Fruit fly (Drosophila melanogaster) whole organism, embryonic: Measurements from ENCODE around the gene CG31125.
A peak's percentile ranks its signal among the peaks of the same experiment; 100 is the strongest.

Source experiments
- Awh ChIP-seq: fragments of 200-800 bp; sonication (Bioruptor generic); IDR thresholded peaks from 2 replicates; pipeline ENCODE4, ENCODE4 v1.3.6; 2022; ENCODE audit warnings: missing biosample characterization, missing genetic modification characterization
- Bdp1 ChIP-seq: fragments of 200-800 bp; sonication (Bioruptor generic); optimal IDR thresholded peaks from 3 replicates; lab custom pipeline; 2016; ENCODE audit warnings: missing biosample characterization, missing genetic modification characterization
- CG10979 ChIP-seq: fragments of 200-800 bp; sonication (Bioruptor generic); optimal IDR thresholded peaks from 2 replicates; lab custom pipeline; 2018; ENCODE audit warnings: missing biosample characterization, mild to moderate bottlenecking, missing genetic modification characterization, moderate library complexity
- CG14860 ChIP-seq: fragments of 200-800 bp; sonication (Bioruptor generic); IDR thresholded peaks from 3 replicates; pipeline ENCODE4 v1.3.6; 2022; ENCODE audit warnings: missing biosample characterization, missing genetic modification characterization; ENCODE audit not compliant: partially characterized antibody
- CG1529 ChIP-seq: fragments of 200-800 bp; sonication (Bioruptor generic); optimal IDR thresholded peaks from 3 replicates; lab custom pipeline; 2018; ENCODE audit warnings: missing biosample characterization, missing genetic modification characterization
- CG1603 ChIP-seq: fragments of 200-800 bp; sonication (Bioruptor generic); optimal IDR thresholded peaks from 2 replicates; lab custom pipeline; 2019; ENCODE audit warnings: missing biosample characterization, mild to moderate bottlenecking, missing genetic modification characterization, moderate library complexity
- CG16779 ChIP-seq: fragments of 200-800 bp; sonication (Bioruptor generic); IDR thresholded peaks from 2 replicates; pipeline ENCODE4 v1.3.6; 2022; ENCODE audit warnings: missing biosample characterization, missing genetic modification characterization
- CG1792 ChIP-seq: fragments of 200-800 bp; sonication (Bioruptor generic); optimal IDR thresholded peaks from 2 replicates; lab custom pipeline; 2016; ENCODE audit warnings: missing biosample characterization, missing genetic modification characterization
- CG18011 ChIP-seq: fragments of 200-800 bp; sonication (Bioruptor generic); optimal IDR thresholded peaks from 2 replicates; lab custom pipeline; 2017; ENCODE audit warnings: missing biosample characterization, missing genetic modification characterization, mild to moderate bottlenecking, moderate library complexity, missing genotype
- CG31441 ChIP-seq: fragments of 200-800 bp; sonication (Bioruptor generic); IDR thresholded peaks from 2 replicates; pipeline ENCODE4 v1.3.6; 2022; ENCODE audit warnings: missing biosample characterization, missing genetic modification characterization
- CG3281 ChIP-seq: fragments of 200-800 bp; sonication (Bioruptor generic); optimal IDR thresholded peaks from 3 replicates; lab custom pipeline; 2017; ENCODE audit warnings: missing biosample characterization, mild to moderate bottlenecking, missing genetic modification characterization
- CG34224 ChIP-seq: fragments of 200-800 bp; sonication (Bioruptor generic); IDR thresholded peaks from 3 replicates; pipeline ENCODE4 v1.3.6; 2022; ENCODE audit warnings: missing biosample characterization, missing genetic modification characterization; ENCODE audit not compliant: partially characterized antibody
- CG3838 ChIP-seq: fragments of 200-800 bp; sonication (Bioruptor generic); optimal IDR thresholded peaks from 3 replicates; lab custom pipeline; 2016; ENCODE audit warnings: missing biosample characterization, missing genetic modification characterization
- CG6765 ChIP-seq: fragments of 200-800 bp; sonication (Bioruptor generic); optimal IDR thresholded peaks from 3 replicates; lab custom pipeline; 2017; ENCODE audit warnings: missing biosample characterization, mild to moderate bottlenecking, missing genetic modification characterization
- CG6813 ChIP-seq: fragments of 200-800 bp; sonication (Bioruptor generic); optimal IDR thresholded peaks from 2 replicates; lab custom pipeline; 2017; ENCODE audit warnings: missing biosample characterization, missing genetic modification characterization, mild to moderate bottlenecking, moderate library complexity, missing genetic modification reagents
- CG7987 ChIP-seq: fragments of 200-800 bp; sonication (Bioruptor generic); optimal IDR thresholded peaks from 2 replicates; lab custom pipeline; 2018; ENCODE audit warnings: missing biosample characterization, mild to moderate bottlenecking, missing genetic modification characterization, moderate library complexity
- Chrac-16 ChIP-seq: fragments of 200-800 bp; sonication (Bioruptor generic); optimal IDR thresholded peaks from 3 replicates; lab custom pipeline; 2016; ENCODE audit warnings: missing biosample characterization, missing genetic modification characterization
- Dbx ChIP-seq: fragments of 200-800 bp; sonication (Bioruptor generic); IDR thresholded peaks from 3 replicates; pipeline ENCODE4 v1.3.6; 2022; ENCODE audit warnings: missing biosample characterization, missing genetic modification characterization
- Dref ChIP-seq: fragments of 200-800 bp; sonication (Bioruptor generic); IDR thresholded peaks from 2 replicates; pipeline ENCODE4 v1.3.6; 2022; ENCODE audit warnings: missing biosample characterization, missing genetic modification characterization
- Drgx ChIP-seq: fragments of 200-800 bp; sonication (Bioruptor generic); IDR thresholded peaks from 2 replicates; pipeline ENCODE4 v1.3.6; 2022; ENCODE audit warnings: missing biosample characterization, missing genetic modification characterization
- E2f2 ChIP-seq: fragments of 200-800 bp; sonication (Bioruptor generic); IDR thresholded peaks from 2 replicates; pipeline ENCODE4 v1.3.6; 2022; ENCODE audit warnings: missing biosample characterization, missing genetic modification characterization
- Fer2 ChIP-seq: fragments of 200-800 bp; sonication (Bioruptor generic); optimal IDR thresholded peaks from 2 replicates; lab custom pipeline; 2018; ENCODE audit warnings: missing biosample characterization, mild to moderate bottlenecking, missing genetic modification characterization, moderate library complexity
- Gug ChIP-seq: fragments of 200-800 bp; sonication (Bioruptor generic); IDR thresholded peaks from 4 replicates; pipeline ENCODE4 v1.3.6; 2022; ENCODE audit warnings: missing biosample characterization, missing genetic modification characterization
- HLH4C ChIP-seq: fragments of 200-800 bp; sonication (Bioruptor generic); IDR thresholded peaks from 3 replicates; pipeline ENCODE4 v1.3.6; 2022; ENCODE audit warnings: missing biosample characterization, missing genetic modification characterization; ENCODE audit not compliant: partially characterized antibody
- HmgZ ChIP-seq: fragments of 200-800 bp; sonication (Bioruptor generic); optimal IDR thresholded peaks from 2 replicates; lab custom pipeline; 2018; ENCODE audit warnings: missing biosample characterization, mild to moderate bottlenecking, missing genetic modification characterization
- Hmx ChIP-seq: fragments of 200-800 bp; sonication (Bioruptor generic); optimal IDR thresholded peaks from 2 replicates; lab custom pipeline; 2016; ENCODE audit warnings: missing biosample characterization, missing genetic modification characterization
- Meics ChIP-seq: fragments of 200-800 bp; sonication (Bioruptor generic); optimal IDR thresholded peaks from 2 replicates; lab custom pipeline; 2017; ENCODE audit warnings: missing biosample characterization, mild to moderate bottlenecking, missing genetic modification characterization
- Mes4 ChIP-seq: fragments of 200-800 bp; sonication (Bioruptor generic); optimal IDR thresholded peaks from 2 replicates; lab custom pipeline; 2016; ENCODE audit warnings: missing biosample characterization, missing genetic modification characterization
- NC2α ChIP-seq: fragments of 200-800 bp; sonication (Bioruptor generic); optimal IDR thresholded peaks from 2 replicates; lab custom pipeline; 2016; ENCODE audit warnings: missing biosample characterization, missing genetic modification characterization
- NFAT ChIP-seq: fragments of 200-800 bp; sonication (Bioruptor generic); IDR thresholded peaks from 2 replicates; pipeline ENCODE4 v1.3.6; 2022; ENCODE audit warnings: missing biosample characterization, missing genetic modification characterization
- Pdp1 ChIP-seq, 2 experiments: fragments of 200-800 bp; sonication (Bioruptor generic); optimal IDR thresholded peaks; 3 replicates each; lab custom pipeline; 2016; ENCODE audit warnings: missing biosample characterization in 2 of 2, missing genetic modification characterization in 2 of 2, mild to moderate bottlenecking in 1 of 2, moderate library complexity in 1 of 2
- Poxn ChIP-seq: fragments of 200-800 bp; sonication (Bioruptor generic); IDR thresholded peaks from 2 replicates; pipeline ENCODE4 v1.3.6; 2022; ENCODE audit warnings: missing biosample characterization, missing genetic modification characterization
- Sox102F ChIP-seq: fragments of 200-800 bp; sonication (Bioruptor generic); optimal IDR thresholded peaks from 2 replicates; lab custom pipeline; 2018; ENCODE audit warnings: missing biosample characterization, mild to moderate bottlenecking, missing genetic modification characterization, moderate library complexity
- Tbp ChIP-seq: fragments of >200 bp; optimal IDR thresholded peaks from 2 replicates; lab custom pipeline; 2018; ENCODE audit warnings: missing biosample characterization, missing genetic modification characterization
- Trl ChIP-seq, 3 experiments: fragments of >200 bp in 2 of 3; fragments of 200-800 bp in 1 of 3; sonication (Bioruptor generic) in 1 of 3; optimal IDR thresholded peaks; 2 replicates in 1 of 3; 3 replicates in 2 of 3; lab custom pipeline; 2016 to 2017; ENCODE audit warnings: missing biosample characterization in 1 of 3, missing genetic modification characterization in 1 of 3
- YL-1 ChIP-seq: fragments of 200-800 bp; sonication (Bioruptor generic); optimal IDR thresholded peaks from 3 replicates; lab custom pipeline; 2017; ENCODE audit warnings: missing biosample characterization, mild to moderate bottlenecking, missing genetic modification characterization
- bsh ChIP-seq, 2 experiments: fragments of 200-800 bp; sonication (Bioruptor generic); optimal IDR thresholded peaks; 2 replicates each; lab custom pipeline; 2017 to 2018; ENCODE audit warnings: mild to moderate bottlenecking in 2 of 2, missing biosample characterization in 2 of 2, missing genetic modification characterization in 2 of 2, moderate library complexity in 1 of 2
- corto ChIP-seq: fragments of 200-800 bp; sonication (Bioruptor generic); optimal IDR thresholded peaks from 2 replicates; lab custom pipeline; 2016; ENCODE audit warnings: missing biosample characterization, mild to moderate bottlenecking, missing genetic modification characterization, moderate library complexity
- fru ChIP-seq: fragments of >200 bp; optimal IDR thresholded peaks from 2 replicates; lab custom pipeline; 2017
- gcm2 ChIP-seq: fragments of 200-800 bp; sonication (Bioruptor generic); optimal IDR thresholded peaks from 2 replicates; lab custom pipeline; 2016; ENCODE audit warnings: missing biosample characterization, missing genetic modification characterization
- gsb-n ChIP-seq: fragments of 200-800 bp; sonication (Bioruptor generic); optimal IDR thresholded peaks from 3 replicates; lab custom pipeline; 2018; ENCODE audit warnings: missing biosample characterization, mild to moderate bottlenecking, missing genetic modification characterization
- hth ChIP-seq: fragments of >200 bp; optimal IDR thresholded peaks from 2 replicates; lab custom pipeline; 2017; ENCODE audit warnings: inconsistent platforms
- knrl ChIP-seq: fragments of 200-800 bp; sonication (Bioruptor generic); IDR thresholded peaks from 3 replicates; pipeline ENCODE4 v1.3.6; 2022; ENCODE audit warnings: missing biosample characterization, missing genetic modification characterization; ENCODE audit not compliant: partially characterized antibody
- mld ChIP-seq: fragments of 200-800 bp; sonication (Bioruptor generic); IDR thresholded peaks from 3 replicates; pipeline ENCODE4 v1.3.6; 2022; ENCODE audit warnings: missing biosample characterization, missing genetic modification characterization; ENCODE audit not compliant: partially characterized antibody
- ranshi ChIP-seq: fragments of 200-800 bp; sonication (Bioruptor generic); IDR thresholded peaks from 2 replicates; pipeline ENCODE4 v1.3.6; 2022; ENCODE audit warnings: missing biosample characterization, missing genetic modification characterization
- rib ChIP-seq: fragments of 200-800 bp; sonication (Bioruptor generic); IDR thresholded peaks from 2 replicates; pipeline ENCODE4 v1.3.6; 2022; ENCODE audit warnings: missing biosample characterization, missing genetic modification characterization
- schlank ChIP-seq: fragments of 200-800 bp; sonication (Bioruptor generic); optimal IDR thresholded peaks from 2 replicates; lab custom pipeline; 2018; ENCODE audit warnings: missing biosample characterization, mild to moderate bottlenecking, missing genetic modification characterization
- seq ChIP-seq: fragments of 200-800 bp; sonication (Bioruptor generic); IDR thresholded peaks from 2 replicates; pipeline ENCODE4 v1.3.6; 2022; ENCODE audit warnings: missing biosample characterization, missing genetic modification characterization
- sug ChIP-seq: fragments of 200-800 bp; optimal IDR thresholded peaks from 2 replicates; lab custom pipeline; 2019; ENCODE audit warnings: missing biosample characterization, mild to moderate bottlenecking, missing genetic modification characterization, moderate library complexity
- tup ChIP-seq: fragments of 200-800 bp; sonication (Bioruptor generic); optimal IDR thresholded peaks from 2 replicates; lab custom pipeline; 2016; ENCODE audit warnings: missing biosample characterization, mild to moderate bottlenecking, missing genetic modification characterization, moderate library complexity
- z ChIP-seq: fragments of 200-800 bp; sonication (Bioruptor generic); IDR thresholded peaks from 3 replicates; pipeline ENCODE4 v1.3.6; 2022; ENCODE audit warnings: missing biosample characterization, missing genetic modification characterization

CG31125 gene

dm6 chr3R:24651044-24651459, 3.6 kb downstream of the CG31125 start (continued):
- TF ChIP-seq bsh (GFP tag; optimal IDR thresholded peaks at IDR 0.05; lab: Kevin White, UChicago) (peak in 1 of 2 experiments; percentile 63), YL-1 (GFP tag; lab: Kevin White, UChicago) (peak; percentile 5), CG10979 (tag; lab: Kevin White, UChicago) (no peak), NFAT (peak; percentile 12; the same call in 1 of the 2 replicates), seq (GFP tag; lab: Robert Waterston, UW) (no peak), Dref (GFP tag; lab: Robert Waterston, UW) (peak; percentile 52), CG1529 (GFP tag; lab: Kevin White, UChicago) (no peak), NC2α (GFP tag; lab: Kevin White, UChicago) (no peak), CG16779 (GFP tag; lab: Robert Waterston, UW) (no peak), CG1792 (GFP tag; lab: Kevin White, UChicago) (no peak), fru (lab: Kevin White, UChicago) (no peak), CG6765 (GFP tag; lab: Kevin White, UChicago) (peak; percentile 8), CG31441 (GFP tag; lab: Robert Waterston, UW) (no peak), Bdp1 (GFP tag; lab: Kevin White, UChicago) (no peak), HLH4C (GFP tag; lab: Robert Waterston, UW) (no peak), Chrac-16 (no peak), z (GFP tag; lab: Robert Waterston, UW) (no peak), Trl (optimal IDR thresholded peaks at IDR 0.05; lab: Kevin White, UChicago) (peak in 1 of 2 experiments; percentile 70), Trl (GFP tag; optimal IDR thresholded peaks at IDR 0.05; lab: Kevin White, UChicago) (no peak), CG7987 (GFP tag; lab: Kevin White, UChicago) (no peak), Sox102F (GFP tag; lab: Kevin White, UChicago) (no peak), HmgZ (tag; lab: Kevin White, UChicago) (peak; percentile 7), Pdp1 (GFP tag; optimal IDR thresholded peaks at IDR 0.05; lab: Kevin White, UChicago) (no peak), Tbp (GFP tag; lab: Kevin White, UChicago) (no peak), CG1603 (no peak), Mes4 (GFP tag; lab: Kevin White, UChicago) (no peak), knrl (GFP tag; lab: Robert Waterston, UW) (no peak), CG6813 (no peak), CG14860 (no peak), Poxn (no peak), Fer2 (tag; lab: Kevin White, UChicago) (no peak), CG3838 (GFP tag; lab: Kevin White, UChicago) (no peak), Gug (no peak), sug (no peak), CG18011 (GFP tag; lab: Kevin White, UChicago) (peak; percentile 80), schlank (tag; lab: Kevin White, UChicago) (no peak), gsb-n (no peak), rib (GFP tag; lab: Robert Waterston, UW) (peak; percentile 80), Meics (GFP tag; lab: Kevin White, UChicago) (no peak), ranshi (0 out of 2 replicates have a peak, but pooled peaks have one; percentile 16), Drgx (GFP tag; lab: Robert Waterston, UW) (peak; percentile 35; the same call in 1 of the 2 replicates), Awh (no peak), mld (GFP tag; lab: Robert Waterston, UW) (no peak), corto (GFP tag; lab: Kevin White, UChicago) (no peak), CG3281 (no peak), CG34224 (GFP tag; lab: Robert Waterston, UW) (peak; percentile 57), gcm2 (no peak), Hmx (GFP tag; lab: Kevin White, UChicago) (no peak), E2f2 (GFP tag; lab: Robert Waterston, UW) (0 out of 2 replicates have a peak, but pooled peaks have one; percentile 25), hth (lab: Kevin White, UChicago) (no peak), Dbx (GFP tag; lab: Robert Waterston, UW) (peak; percentile 61; the same call in 2 of the 3 replicates), tup (GFP tag; lab: Kevin White, UChicago) (no peak)
